Worm (Caenorhabditis elegans) whole organism, L3 larva: ENCODE results near the gene T28D9.11.

Source experiments
- ceh-28 ChIP-seq: fragments of 150-350 bp; optimal IDR thresholded peaks from 2 replicates; lab custom pipeline; 2014; ENCODE audit warnings: missing biosample characterization, missing genetic modification reagents, missing genetic modification characterization
- lsy-12 ChIP-seq: sonication (generic microtip); optimal IDR thresholded peaks from 2 replicates; lab custom pipeline; 2016; ENCODE audit warnings: mild to moderate bottlenecking, missing genetic modification characterization, missing compliant biosample characterization
- nhr-237 ChIP-seq: fragments of 150-350 bp; optimal IDR thresholded peaks from 2 replicates; lab custom pipeline; 2014; ENCODE audit warnings: missing biosample characterization, missing genetic modification characterization
- ztf-4 ChIP-seq: fragments of 150-350 bp; optimal IDR thresholded peaks from 2 replicates; lab custom pipeline; 2014; ENCODE audit warnings: missing biosample characterization, missing genetic modification characterization

- no peak for TF ChIP-seq nhr-237 (tag; lab: Kevin White, UChicago)
- no peak for TF ChIP-seq ztf-4 (tag; lab: Kevin White, UChicago)
- TF ChIP-seq ceh-28 (tag; lab: Kevin White, UChicago): no peak
- no peak for TF ChIP-seq lsy-12 (tag; lab: Kevin White, UChicago)
Measured at ce11 chrII:6531527-6531926, 39.7 kb upstream of the T28D9.11 start, which contains the start of gene abch-1.
